Fruit fly (Drosophila melanogaster): ENCODE data around the gene CG10336.

The CG10336 gene

DNA sequence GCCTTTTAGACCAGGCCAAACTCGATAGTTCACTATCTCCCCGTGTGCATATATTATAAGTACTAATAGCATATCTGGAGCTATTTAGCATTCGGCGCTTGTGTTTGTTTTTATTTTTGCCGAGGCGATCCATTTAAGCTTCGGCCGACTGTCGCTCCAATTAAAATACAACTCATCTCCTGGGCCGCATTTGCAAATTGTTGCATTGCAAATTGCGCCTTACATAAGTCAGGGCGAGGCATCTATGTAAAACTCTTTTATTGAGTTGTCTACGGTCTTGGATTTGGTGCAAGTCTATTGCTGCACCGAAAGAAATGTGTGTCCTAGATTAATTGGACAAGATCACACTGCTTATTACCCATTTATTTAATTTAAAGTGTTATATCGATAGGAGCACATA, 38.7 kb downstream of the CG10336 start:
- no peak for TF ChIP-seq CG8301 (tag; optimal IDR thresholded peaks at IDR 0.05)
- no peak for TF ChIP-seq EcR (GFP tag; optimal IDR thresholded peaks at IDR 0.05)
- TF ChIP-seq CG15710 (tag; optimal IDR thresholded peaks at IDR 0.05) = no peak
- TF ChIP-seq gl (tag; optimal IDR thresholded peaks at IDR 0.05) = no peak
- TF ChIP-seq CG4496 (GFP tag; IDR thresholded peaks at IDR 0.05) = no peak
- no peak for TF ChIP-seq rn (GFP tag; IDR thresholded peaks at IDR 0.05)
- TF ChIP-seq CG17806 (tag; optimal IDR thresholded peaks at IDR 0.05) = no peak
- no peak for TF ChIP-seq CG10348 (GFP tag; IDR thresholded peaks at IDR 0.05)
- TF ChIP-seq fd96Ca (GFP tag; IDR thresholded peaks at IDR 0.05) = no peak
- TF ChIP-seq CG14655 (GFP tag; optimal IDR thresholded peaks at IDR 0.05) = no peak
- TF ChIP-seq CG34367 (tag; optimal IDR thresholded peaks at IDR 0.05) = no peak
- no peak for TF ChIP-seq CG13204 (GFP tag; optimal IDR thresholded peaks at IDR 0.05)
- no peak for TF ChIP-seq CG8159 (tag; optimal IDR thresholded peaks at IDR 0.05)
- no peak for TF ChIP-seq CG9948 (tag; optimal IDR thresholded peaks at IDR 0.05)
- no peak for TF ChIP-seq Pif1A (GFP tag; optimal IDR thresholded peaks at IDR 0.05)

DNA sequence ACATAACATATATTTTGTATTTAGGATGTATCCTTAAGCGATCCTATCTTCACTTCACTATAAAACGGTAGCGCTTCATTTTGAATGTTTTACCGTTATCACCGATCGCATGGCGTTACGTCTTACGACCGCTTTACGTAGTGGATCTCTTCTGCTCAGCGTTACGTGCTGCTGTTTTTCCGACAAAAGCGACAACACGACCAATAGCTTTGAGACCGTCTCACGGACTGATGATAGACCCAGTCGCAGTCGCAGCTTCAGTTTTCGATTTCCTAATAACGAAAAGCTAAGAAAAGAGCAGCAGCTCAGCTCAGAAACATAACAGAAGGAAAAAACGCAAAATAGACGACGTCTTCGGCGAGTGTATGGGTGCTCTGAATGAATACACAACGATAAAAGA, 43.0 kb downstream of the CG10336 start, which contains the start of gene CG10348:
Gene CG10348 (minus strand): TSS at position 234 of the 400 bp plus-strand sequence.
- TF ChIP-seq Pif1B (GFP tag; optimal IDR thresholded peaks at IDR 0.05) = no peak
- TF ChIP-seq CG15710 (tag; optimal IDR thresholded peaks at IDR 0.05) = no peak
- TF ChIP-seq Pif1A (GFP tag; optimal IDR thresholded peaks at IDR 0.05) = no peak

DNA sequence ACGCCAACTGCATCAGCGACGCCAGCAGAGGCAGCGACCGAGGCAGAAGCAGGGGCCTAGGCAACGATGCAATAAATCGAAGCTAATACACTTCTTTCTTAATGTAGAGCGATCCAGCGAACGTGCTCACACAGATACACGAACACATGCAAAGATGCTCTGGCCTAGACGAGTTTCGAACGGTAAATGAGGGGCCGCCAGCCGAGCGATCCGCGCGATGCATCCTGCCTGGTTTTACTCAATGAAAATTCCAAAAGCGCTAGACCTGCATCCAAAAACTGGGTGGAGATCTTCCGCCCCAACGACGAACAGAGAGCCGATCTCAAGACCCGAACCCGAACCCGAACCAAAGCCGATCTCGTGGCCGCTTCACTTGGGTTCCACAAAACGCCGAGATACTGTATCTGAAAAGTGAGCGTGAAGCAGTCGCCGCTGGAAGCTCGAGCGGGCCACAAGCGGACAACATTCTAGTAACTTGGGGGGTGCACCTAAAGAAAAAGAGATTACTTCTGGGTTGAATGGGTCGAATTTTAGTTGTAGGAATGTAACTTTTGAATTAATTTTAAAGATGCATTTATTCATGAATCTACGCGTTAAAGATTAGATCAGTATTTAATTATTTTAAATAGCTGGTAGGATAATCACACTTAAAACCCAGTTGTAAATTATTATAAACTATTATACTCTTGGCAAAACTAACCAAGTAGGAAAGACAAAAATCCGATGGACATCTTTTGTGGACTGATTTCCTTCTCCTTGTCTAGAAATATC, 43.6 kb downstream of the CG10336 start:
- TF ChIP-seq gl (tag; optimal IDR thresholded peaks at IDR 0.05) (no peak), CG15710 (tag; optimal IDR thresholded peaks at IDR 0.05) (no peak), fd96Ca (GFP tag; IDR thresholded peaks at IDR 0.05) (peak; percentile 11; the same call in 1 of the 3 replicates), Pif1A (GFP tag; optimal IDR thresholded peaks at IDR 0.05) (peak; percentile 38), CG8301 (tag; optimal IDR thresholded peaks at IDR 0.05) (peak; percentile 7), CG4496 (GFP tag; IDR thresholded peaks at IDR 0.05) (peak; percentile 91), CG9948 (tag; optimal IDR thresholded peaks at IDR 0.05) (no peak), Ets98B (GFP tag; IDR thresholded peaks at IDR 0.05) (no peak; the same call in 1 of the 2 replicates), CG13204 (GFP tag; optimal IDR thresholded peaks at IDR 0.05) (peak; percentile 97), Snoo (tag; optimal IDR thresholded peaks at IDR 0.05) (no peak), CG8159 (tag; optimal IDR thresholded peaks at IDR 0.05) (no peak), rn (GFP tag; IDR thresholded peaks at IDR 0.05) (no peak), Pif1B (GFP tag; optimal IDR thresholded peaks at IDR 0.05) (no peak), CG34367 (tag; optimal IDR thresholded peaks at IDR 0.05) (no peak), CG12605 (GFP tag; IDR thresholded peaks at IDR 0.05) (peak; percentile 28; the same call in 1 of the 2 replicates), EcR (GFP tag; optimal IDR thresholded peaks at IDR 0.05) (no peak), CG32121 (GFP tag; IDR thresholded peaks at IDR 0.05) (no peak), CG14655 (GFP tag; optimal IDR thresholded peaks at IDR 0.05) (peak; percentile 46), CG17806 (tag; optimal IDR thresholded peaks at IDR 0.05) (no peak), CG10348 (GFP tag; IDR thresholded peaks at IDR 0.05) (peak; percentile 19; the same call in 1 of the 2 replicates), D1 (tag; optimal IDR thresholded peaks at IDR 0.05) (no peak)

DNA sequence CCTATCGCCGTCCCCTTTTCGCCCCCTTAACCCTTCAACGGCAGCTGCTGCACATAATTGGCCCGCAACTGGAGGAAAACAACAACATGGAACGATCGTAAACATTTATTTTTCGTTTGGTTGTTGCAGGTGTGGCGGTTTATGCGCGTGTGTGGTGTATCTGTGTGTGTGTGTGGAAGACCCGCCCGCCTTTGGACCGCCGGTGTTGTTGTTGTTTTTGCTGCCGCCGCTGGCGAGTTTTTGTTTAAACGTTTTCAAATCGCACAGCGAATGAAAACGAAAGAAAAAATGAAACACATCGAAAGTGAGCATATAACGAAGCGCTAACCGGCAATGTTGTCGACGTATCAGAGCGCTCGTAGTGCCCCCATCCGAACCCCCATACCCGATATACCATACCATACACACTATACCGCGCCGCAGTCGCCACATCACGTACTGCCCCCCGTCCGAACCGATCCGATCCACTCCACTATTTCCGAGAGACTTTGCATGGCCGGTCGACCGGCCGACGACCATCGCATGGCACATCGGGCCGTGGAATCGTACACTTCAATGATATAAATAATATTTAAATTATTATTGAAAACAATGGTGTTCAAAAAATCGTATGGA, 46.3 kb downstream of the CG10336 start:
- TF ChIP-seq CG10348 (GFP tag; IDR thresholded peaks at IDR 0.05) (0 out of 2 replicates have a peak, but pooled peaks have one; percentile 35), fd96Ca (GFP tag; IDR thresholded peaks at IDR 0.05) (0 out of 3 replicates have a peak, but pooled peaks have one; percentile 33), gl (tag; optimal IDR thresholded peaks at IDR 0.05) (no peak), CG4496 (GFP tag; IDR thresholded peaks at IDR 0.05) (0 out of 3 replicates have a peak, but pooled peaks have one; percentile 32), CG14655 (GFP tag; optimal IDR thresholded peaks at IDR 0.05) (no peak), CG8159 (tag; optimal IDR thresholded peaks at IDR 0.05) (no peak), Pif1B (GFP tag; optimal IDR thresholded peaks at IDR 0.05) (no peak), CG12605 (GFP tag; IDR thresholded peaks at IDR 0.05) (peak; percentile 10; the same call in 1 of the 2 replicates), CG13204 (GFP tag; optimal IDR thresholded peaks at IDR 0.05) (peak; percentile 45), rn (GFP tag; IDR thresholded peaks at IDR 0.05) (no peak), CG32121 (GFP tag; IDR thresholded peaks at IDR 0.05) (peak; percentile 7; the same call in 1 of the 2 replicates)

DNA sequence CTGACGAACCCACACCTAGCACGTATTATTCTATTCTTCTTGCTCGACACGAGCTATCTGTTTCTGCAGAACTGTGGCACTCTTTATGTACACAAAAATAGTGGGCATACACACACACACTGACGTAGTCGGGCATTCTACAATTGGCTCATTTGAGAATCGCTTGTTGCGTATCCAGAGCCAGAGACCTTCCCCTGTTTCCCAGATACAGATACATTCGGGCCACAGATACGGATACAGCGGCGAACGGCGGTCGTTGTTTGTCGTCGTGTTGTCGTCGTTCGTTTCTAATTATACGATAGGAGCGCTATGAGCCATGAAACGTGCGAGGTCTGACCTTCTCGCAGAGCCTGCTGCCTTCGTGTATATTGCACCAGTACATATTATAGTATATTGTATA, 47.9 kb downstream of the CG10336 start:
- TF ChIP-seq CG13204 (GFP tag; optimal IDR thresholded peaks at IDR 0.05) (no peak), CG32121 (GFP tag; IDR thresholded peaks at IDR 0.05) (0 out of 2 replicates have a peak, but pooled peaks have one; percentile 38), CG4496 (GFP tag; IDR thresholded peaks at IDR 0.05) (no peak)

DNA sequence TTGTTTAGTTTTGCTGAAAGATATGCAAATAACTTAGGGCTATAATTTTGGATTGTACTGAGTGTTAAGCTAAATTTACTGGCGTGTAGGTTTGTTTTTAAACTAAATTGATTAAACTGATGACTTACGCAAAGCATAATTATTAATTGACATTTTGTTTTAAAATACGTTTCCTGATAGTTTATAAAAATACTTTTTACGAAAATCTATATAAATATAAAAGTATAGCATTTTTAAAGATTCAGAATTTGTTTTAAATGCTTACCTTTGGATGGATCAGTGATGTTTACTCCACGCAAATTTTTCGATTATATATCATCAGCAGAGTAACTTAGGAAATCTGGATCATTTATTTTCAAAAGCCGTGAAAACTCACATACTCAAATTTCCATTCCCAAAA, 50.7 kb downstream of the CG10336 start, which contains the start of the genes CG42752 and CG15167:
Gene CG42752 (minus strand): TSS at position 101 of the 400 bp plus-strand sequence.
Gene CG15167 (plus strand): TSS at position 349 of the 400 bp plus-strand sequence.
- no peak for TF ChIP-seq Pif1A (GFP tag; optimal IDR thresholded peaks at IDR 0.05)
